Fruit fly (Drosophila melanogaster) whole organism, prepupa: ENCODE measurements around the gene CG16865.
A peak's percentile ranks its signal among the peaks of the same experiment; 100 is the strongest.

Experiments used
- CG10631 ChIP-seq: fragments of 200-800 bp; sonication (Bioruptor generic); optimal IDR thresholded peaks from 2 replicates; lab custom pipeline; 2016; ENCODE audit warnings: missing biosample characterization, missing genetic modification characterization
- CG3032 ChIP-seq: fragments of 200-800 bp; optimal IDR thresholded peaks from 2 replicates; lab custom pipeline; 2019; ENCODE audit warnings: missing biosample characterization, mild to moderate bottlenecking, missing genetic modification characterization, moderate library complexity
- CG3919 ChIP-seq: fragments of 200-800 bp; sonication (Bioruptor generic); optimal IDR thresholded peaks from 3 replicates; lab custom pipeline; 2016; ENCODE audit warnings: missing biosample characterization, missing genetic modification characterization
- CG4318 ChIP-seq: fragments of 200-800 bp; sonication (Bioruptor generic); optimal IDR thresholded peaks from 3 replicates; lab custom pipeline; 2017; ENCODE audit warnings: missing biosample characterization, mild to moderate bottlenecking, missing genetic modification characterization
- CG6854 ChIP-seq: fragments of 200-800 bp; sonication (Bioruptor generic); optimal IDR thresholded peaks from 2 replicates; lab custom pipeline; 2017; ENCODE audit warnings: missing biosample characterization, mild to moderate bottlenecking, missing genetic modification characterization
- CG9139 ChIP-seq: fragments of 200-800 bp; sonication (Bioruptor generic); optimal IDR thresholded peaks from 3 replicates; lab custom pipeline; 2017; ENCODE audit warnings: missing biosample characterization, mild to moderate bottlenecking, missing genetic modification characterization
- Eip93F ChIP-seq: fragments of 200-800 bp; sonication (Bioruptor generic); optimal IDR thresholded peaks from 2 replicates; lab custom pipeline; 2016; ENCODE audit warnings: missing biosample characterization, mild to moderate bottlenecking, missing genetic modification characterization
- Lpt ChIP-seq: fragments of 200-800 bp; sonication (Bioruptor generic); optimal IDR thresholded peaks from 3 replicates; lab custom pipeline; 2016; ENCODE audit warnings: missing biosample characterization, missing genetic modification characterization
- OdsH ChIP-seq: fragments of 200-800 bp; sonication (Bioruptor generic); optimal IDR thresholded peaks from 3 replicates; lab custom pipeline; 2016; ENCODE audit warnings: missing biosample characterization, missing genetic modification characterization
- fd59A ChIP-seq: fragments of 200-800 bp; sonication (Bioruptor generic); optimal IDR thresholded peaks from 2 replicates; lab custom pipeline; 2017; ENCODE audit warnings: missing biosample characterization, mild to moderate bottlenecking, missing genetic modification characterization, missing genetic modification reagents
- fd85E ChIP-seq: fragments of 200-800 bp; sonication (Bioruptor generic); optimal IDR thresholded peaks from 3 replicates; lab custom pipeline; 2016; ENCODE audit warnings: missing biosample characterization, missing genetic modification characterization
- salr ChIP-seq, 2 experiments: fragments of 200-800 bp; sonication (Bioruptor generic); optimal IDR thresholded peaks; 3 replicates each; lab custom pipeline; 2016 to 2018; ENCODE audit warnings: missing biosample characterization in 2 of 2, missing genetic modification characterization in 2 of 2, mild to moderate bottlenecking in 1 of 2
- vri ChIP-seq: fragments of 200-800 bp; sonication (Bioruptor generic); optimal IDR thresholded peaks from 3 replicates; lab custom pipeline; 2016; ENCODE audit warnings: missing biosample characterization, mild to moderate bottlenecking, missing genetic modification characterization

DNA sequence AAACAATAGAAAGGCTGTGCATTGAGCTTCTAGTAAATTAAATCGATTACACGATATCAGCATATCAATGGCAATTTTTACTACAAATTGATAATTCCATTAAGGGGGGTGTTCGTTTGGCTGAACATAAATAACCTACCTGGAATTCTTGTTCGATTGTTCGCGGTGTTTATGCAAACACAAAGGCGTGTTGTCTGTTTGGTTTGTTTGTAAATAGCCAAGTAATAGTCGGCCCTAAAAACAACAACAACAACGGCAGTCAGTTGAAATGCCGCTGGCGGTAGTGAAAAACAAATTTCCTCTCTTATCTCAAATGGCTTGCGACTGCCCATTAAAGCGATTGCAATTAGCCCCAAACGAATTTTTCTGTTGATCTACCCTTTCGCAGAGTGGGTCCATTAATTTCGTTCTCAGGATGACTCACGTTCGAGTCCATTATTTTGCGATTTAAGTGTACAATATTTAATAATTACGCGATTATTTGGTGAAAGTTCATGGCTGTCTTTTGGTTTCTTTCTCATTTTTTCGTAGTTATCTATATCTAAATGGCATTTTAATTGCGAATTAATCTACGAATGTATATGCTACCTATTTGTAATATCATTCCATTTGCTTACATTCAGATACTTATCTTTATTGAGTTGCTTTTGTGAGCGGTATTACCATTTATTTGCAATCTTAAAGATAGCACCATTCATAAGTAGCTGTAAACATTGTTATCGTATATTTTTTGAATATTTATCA lies 27.5 kb downstream of the CG16865 start:
- TF ChIP-seq salr (GFP tag; optimal IDR thresholded peaks at IDR 0.05; lab: Kevin White, UChicago) (no peak), CG3032 (tag; lab: Kevin White, UChicago) (no peak), fd59A (GFP tag; lab: Kevin White, UChicago) (no peak), CG4318 (GFP tag; lab: Kevin White, UChicago) (no peak), Eip93F (GFP tag; lab: Kevin White, UChicago) (peak; percentile 7), vri (peak; percentile 3), CG6854 (GFP tag; lab: Kevin White, UChicago) (no peak), fd85E (GFP tag; lab: Kevin White, UChicago) (no peak), CG10631 (GFP tag; lab: Kevin White, UChicago) (no peak), Lpt (GFP tag; lab: Kevin White, UChicago) (no peak), OdsH (GFP tag; lab: Kevin White, UChicago) (no peak), CG3919 (no peak), CG9139 (GFP tag; lab: Kevin White, UChicago) (no peak)
